Fruit fly (Drosophila melanogaster) whole organism, embryonic: Measurements from ENCODE around the gene PpV.
A peak's percentile ranks its signal among the peaks of the same experiment; 100 is the strongest.

Source experiments
- Atf6 ChIP-seq: fragments of 200-800 bp; sonication (Bioruptor generic); IDR thresholded peaks from 2 replicates; pipeline ENCODE4 v1.3.6; 2022; ENCODE audit warnings: missing biosample characterization, missing genetic modification characterization
- CG10147 ChIP-seq: fragments of 200-800 bp; sonication (Bioruptor generic); optimal IDR thresholded peaks from 2 replicates; lab custom pipeline; 2019; ENCODE audit warnings: missing biosample characterization, mild to moderate bottlenecking, missing genetic modification characterization, moderate library complexity
- CG10274 ChIP-seq: fragments of 200-800 bp; sonication (Bioruptor generic); optimal IDR thresholded peaks from 3 replicates; lab custom pipeline; 2017; ENCODE audit warnings: missing biosample characterization, mild to moderate bottlenecking, missing genetic modification characterization
- CG10959 ChIP-seq: fragments of 200-800 bp; sonication (Bioruptor generic); IDR thresholded peaks from 2 replicates; pipeline ENCODE4 v1.3.6; 2022; ENCODE audit warnings: missing biosample characterization, missing genetic modification characterization
- CG12104 ChIP-seq: fragments of 200-800 bp; sonication (Bioruptor generic); optimal IDR thresholded peaks from 3 replicates; lab custom pipeline; 2016; ENCODE audit warnings: missing biosample characterization, missing genetic modification characterization
- CG12219 ChIP-seq: fragments of 200-800 bp; sonication (Bioruptor generic); optimal IDR thresholded peaks from 3 replicates; lab custom pipeline; 2018; ENCODE audit warnings: missing biosample characterization, mild to moderate bottlenecking, missing genetic modification characterization
- CG13296 ChIP-seq: fragments of 200-800 bp; sonication (Bioruptor generic); optimal IDR thresholded peaks from 3 replicates; lab custom pipeline; 2018; ENCODE audit warnings: missing biosample characterization, mild to moderate bottlenecking, missing genetic modification characterization
- CG14860 ChIP-seq: fragments of 200-800 bp; sonication (Bioruptor generic); IDR thresholded peaks from 3 replicates; pipeline ENCODE4 v1.3.6; 2022; ENCODE audit warnings: missing biosample characterization, missing genetic modification characterization; ENCODE audit not compliant: partially characterized antibody
- CG15073 ChIP-seq: fragments of 200-800 bp; sonication (Bioruptor generic); optimal IDR thresholded peaks from 2 replicates; lab custom pipeline; 2016; ENCODE audit warnings: missing biosample characterization, missing genetic modification characterization
- CG15514 ChIP-seq: fragments of 200-800 bp; sonication (Bioruptor generic); optimal IDR thresholded peaks from 3 replicates; lab custom pipeline; 2017; ENCODE audit warnings: missing biosample characterization, missing genetic modification characterization, mild to moderate bottlenecking, moderate library complexity, missing genetic modification reagents
- CG1602 ChIP-seq: fragments of 200-800 bp; sonication (Bioruptor generic); optimal IDR thresholded peaks from 3 replicates; lab custom pipeline; 2016; ENCODE audit warnings: missing biosample characterization, missing genetic modification characterization
- CG17328 ChIP-seq: fragments of 200-800 bp; sonication (Bioruptor generic); IDR thresholded peaks from 2 replicates; pipeline ENCODE4 v1.3.6; 2022; ENCODE audit warnings: missing biosample characterization, missing genetic modification characterization
- CG17385 ChIP-seq: fragments of 200-800 bp; sonication (Bioruptor generic); optimal IDR thresholded peaks from 3 replicates; lab custom pipeline; 2018; ENCODE audit warnings: missing biosample characterization, mild to moderate bottlenecking, missing genetic modification characterization
- CG17568 ChIP-seq: fragments of 200-800 bp; sonication (Bioruptor generic); optimal IDR thresholded peaks from 2 replicates; lab custom pipeline; 2018; ENCODE audit warnings: missing biosample characterization, mild to moderate bottlenecking, missing genetic modification characterization, moderate library complexity
- CG17829 ChIP-seq: fragments of 200-800 bp; optimal IDR thresholded peaks from 2 replicates; lab custom pipeline; 2019; ENCODE audit warnings: missing biosample characterization, mild to moderate bottlenecking, missing genetic modification characterization, moderate library complexity
- CG32772 ChIP-seq: fragments of 200-800 bp; sonication (Bioruptor generic); IDR thresholded peaks from 2 replicates; pipeline ENCODE4 v1.3.6; 2022; ENCODE audit warnings: missing biosample characterization, missing genetic modification characterization
- CG43689 ChIP-seq: fragments of 200-800 bp; sonication (Bioruptor generic); IDR thresholded peaks from 2 replicates; pipeline ENCODE4 v1.3.6; 2022; ENCODE audit warnings: missing biosample characterization, missing genetic modification characterization
- CG7786 ChIP-seq: fragments of 200-800 bp; sonication (Bioruptor generic); optimal IDR thresholded peaks from 2 replicates; lab custom pipeline; 2016; ENCODE audit warnings: missing biosample characterization, missing genetic modification characterization
- CG7928 ChIP-seq: fragments of 200-800 bp; sonication (Bioruptor generic); optimal IDR thresholded peaks from 2 replicates; lab custom pipeline; 2017; ENCODE audit warnings: missing biosample characterization, mild to moderate bottlenecking, missing genetic modification characterization
- CG8924 ChIP-seq: fragments of 200-800 bp; optimal IDR thresholded peaks from 3 replicates; lab custom pipeline; 2019; ENCODE audit warnings: missing biosample characterization, mild to moderate bottlenecking, missing genetic modification characterization, moderate library complexity
- CG9437 ChIP-seq: fragments of 200-800 bp; sonication (Bioruptor generic); optimal IDR thresholded peaks from 2 replicates; lab custom pipeline; 2018; ENCODE audit warnings: missing biosample characterization, mild to moderate bottlenecking, missing genetic modification characterization
- CG9797 ChIP-seq: fragments of 200-800 bp; sonication (Bioruptor generic); optimal IDR thresholded peaks from 3 replicates; lab custom pipeline; 2018; ENCODE audit warnings: missing biosample characterization, mild to moderate bottlenecking, missing genetic modification characterization
- CoRest ChIP-seq: fragments of 200-800 bp; sonication (Bioruptor generic); optimal IDR thresholded peaks from 3 replicates; lab custom pipeline; 2018; ENCODE audit warnings: missing biosample characterization, mild to moderate bottlenecking, missing genetic modification characterization, moderate library complexity
- Doc2 ChIP-seq: fragments of 200-800 bp; sonication (Bioruptor generic); IDR thresholded peaks from 2 replicates; pipeline ENCODE4 v1.3.6; 2022; ENCODE audit warnings: missing biosample characterization, missing genetic modification characterization
- HLH54F ChIP-seq: fragments of 200-800 bp; sonication (Bioruptor generic); optimal IDR thresholded peaks from 3 replicates; lab custom pipeline; 2016; ENCODE audit warnings: missing biosample characterization, missing genetic modification characterization
- Hey ChIP-seq: fragments of 200-800 bp; sonication (Bioruptor generic); optimal IDR thresholded peaks from 3 replicates; lab custom pipeline; 2018; ENCODE audit warnings: missing biosample characterization, mild to moderate bottlenecking, missing genetic modification characterization
- Lhr ChIP-seq: fragments of 200-800 bp; sonication (Bioruptor generic); optimal IDR thresholded peaks from 3 replicates; lab custom pipeline; 2017; ENCODE audit warnings: mild to moderate bottlenecking, missing biosample characterization, missing genetic modification reagents, missing genetic modification characterization
- Lpt ChIP-seq: fragments of >200 bp; optimal IDR thresholded peaks from 2 replicates; lab custom pipeline; 2018; ENCODE audit warnings: missing biosample characterization, missing genetic modification characterization
- ab ChIP-seq: fragments of 200-800 bp; sonication (Bioruptor generic); optimal IDR thresholded peaks from 2 replicates; lab custom pipeline; 2016; ENCODE audit warnings: missing biosample characterization, missing genetic modification characterization
- bbx ChIP-seq: fragments of 200-800 bp; sonication (Bioruptor generic); IDR thresholded peaks from 2 replicates; pipeline ENCODE4 v1.3.6; 2022; ENCODE audit warnings: missing biosample characterization, missing genetic modification characterization; ENCODE audit not compliant: partially characterized antibody
- cas ChIP-seq: fragments of 200-800 bp; sonication (Bioruptor generic); IDR thresholded peaks from 2 replicates; pipeline ENCODE4 v1.3.6; 2022; ENCODE audit warnings: missing biosample characterization, missing genetic modification characterization
- cg ChIP-seq: fragments of 200-800 bp; sonication (Bioruptor generic); optimal IDR thresholded peaks from 3 replicates; lab custom pipeline; 2019; ENCODE audit warnings: missing biosample characterization, mild to moderate bottlenecking, missing genetic modification characterization, moderate library complexity
- dysf ChIP-seq: fragments of 200-800 bp; sonication (Bioruptor generic); IDR thresholded peaks from 3 replicates; pipeline ENCODE4 v1.3.6; 2022; ENCODE audit warnings: missing biosample characterization, missing genetic modification characterization
- fu2 ChIP-seq: fragments of 200-800 bp; sonication (Bioruptor generic); optimal IDR thresholded peaks from 2 replicates; lab custom pipeline; 2016; ENCODE audit warnings: missing biosample characterization, missing genetic modification characterization
- gfzf ChIP-seq: fragments of 200-800 bp; sonication (Bioruptor generic); optimal IDR thresholded peaks from 2 replicates; lab custom pipeline; 2016; ENCODE audit warnings: missing biosample characterization, mild to moderate bottlenecking, missing genetic modification characterization, moderate library complexity
- hbn ChIP-seq: fragments of 200-800 bp; sonication (Bioruptor generic); IDR thresholded peaks from 2 replicates; pipeline ENCODE4 v1.3.6; 2022; ENCODE audit warnings: missing biosample characterization, missing genetic modification characterization; ENCODE audit not compliant: partially characterized antibody
- jumu ChIP-seq: fragments of 200-800 bp; sonication (Bioruptor generic); optimal IDR thresholded peaks from 3 replicates; lab custom pipeline; 2016; ENCODE audit warnings: missing biosample characterization, missing genetic modification characterization
- peb ChIP-seq: fragments of 200-800 bp; sonication (Bioruptor generic); IDR thresholded peaks from 2 replicates; pipeline ENCODE4 v1.3.6; 2022; ENCODE audit warnings: missing biosample characterization, missing genetic modification characterization
- pfk ChIP-seq: fragments of 200-800 bp; sonication (Bioruptor generic); optimal IDR thresholded peaks from 2 replicates; lab custom pipeline; 2018; ENCODE audit warnings: missing biosample characterization, mild to moderate bottlenecking, missing genetic modification characterization, moderate library complexity
- pita ChIP-seq: fragments of 200-800 bp; sonication (Bioruptor generic); optimal IDR thresholded peaks from 2 replicates; lab custom pipeline; 2017; ENCODE audit warnings: missing biosample characterization, mild to moderate bottlenecking, missing genetic modification characterization
- pros ChIP-seq: fragments of 200-800 bp; sonication (Bioruptor generic); optimal IDR thresholded peaks from 3 replicates; lab custom pipeline; 2019; ENCODE audit warnings: missing biosample characterization, mild to moderate bottlenecking, missing genetic modification characterization, moderate library complexity
- ro ChIP-seq: fragments of 200-800 bp; sonication (Bioruptor generic); IDR thresholded peaks from 2 replicates; pipeline ENCODE4 v1.3.6; 2022; ENCODE audit warnings: missing biosample characterization, missing genetic modification characterization
- sqz ChIP-seq: fragments of 200-800 bp; sonication (Bioruptor generic); optimal IDR thresholded peaks from 3 replicates; lab custom pipeline; 2018; ENCODE audit warnings: missing biosample characterization, mild to moderate bottlenecking, missing genetic modification characterization
- tll ChIP-seq, 2 experiments: fragments of 200-800 bp in 1 of 2; fragments of >200 bp in 1 of 2; sonication (Bioruptor generic) in 1 of 2; optimal IDR thresholded peaks; 2 replicates each; lab custom pipeline; 2017 to 2019; ENCODE audit warnings: missing biosample characterization in 2 of 2, missing genetic modification characterization in 2 of 2, mild to moderate bottlenecking in 1 of 2, moderate library complexity in 1 of 2
- toy ChIP-seq: fragments of 200-800 bp; sonication (Bioruptor generic); IDR thresholded peaks from 2 replicates; pipeline ENCODE4 v1.3.6; 2022; ENCODE audit warnings: missing biosample characterization, missing genetic modification characterization
- vvl ChIP-seq: fragments of 200-800 bp; sonication (Bioruptor generic); IDR thresholded peaks from 2 replicates; pipeline ENCODE4 v1.3.6; 2022; ENCODE audit warnings: missing biosample characterization, missing genetic modification characterization

The PpV gene

dm6 chrX:6365632-6366356 is 6.9 kb downstream of the PpV start, which contains the start of the genes swa and Marf (continued):
- TF ChIP-seq Atf6 (GFP tag; lab: Robert Waterston, UW), result no peak
- peak; percentile 60 for TF ChIP-seq Lhr (GFP tag; lab: Kevin White, UChicago)
- no peak for TF ChIP-seq CG7786 (GFP tag; lab: Kevin White, UChicago)
- no peak for TF ChIP-seq CG17328 (GFP tag; lab: Robert Waterston, UW)
- peak; percentile 85 for TF ChIP-seq gfzf (GFP tag; lab: Kevin White, UChicago)
- peak; percentile 63 for TF ChIP-seq cg (GFP tag; lab: Kevin White, UChicago)
- no peak for TF ChIP-seq jumu (GFP tag; lab: Kevin White, UChicago)
- no peak for TF ChIP-seq CG10274 (GFP tag; lab: Kevin White, UChicago)
- TF ChIP-seq CG43689 (GFP tag; lab: Robert Waterston, UW), result no peak
- TF ChIP-seq bbx (GFP tag; lab: Robert Waterston, UW), result no peak
- TF ChIP-seq CG12219, result no peak
- no peak for TF ChIP-seq ro
- no peak for TF ChIP-seq CG17385 (GFP tag; lab: Kevin White, UChicago)
- no peak for TF ChIP-seq CG14860 (GFP tag; lab: Robert Waterston, UW)
- no peak for TF ChIP-seq CG10147 (GFP tag; lab: Kevin White, UChicago)
- TF ChIP-seq peb (GFP tag; lab: Robert Waterston, UW), result no peak
- TF ChIP-seq CG13296 (GFP tag; lab: Kevin White, UChicago), result no peak
- no peak for TF ChIP-seq pros (GFP tag; lab: Kevin White, UChicago)
- TF ChIP-seq hbn (GFP tag; lab: Robert Waterston, UW), result peak; percentile 30
- no peak for TF ChIP-seq Lpt
- no peak for TF ChIP-seq pita (GFP tag; lab: Kevin White, UChicago)
- TF ChIP-seq CG12104 (GFP tag; lab: Kevin White, UChicago), result no peak
- TF ChIP-seq ab (GFP tag; lab: Kevin White, UChicago), result no peak
- TF ChIP-seq HLH54F (GFP tag; lab: Kevin White, UChicago), result no peak
- TF ChIP-seq Hey (tag; lab: Kevin White, UChicago), result no peak
- TF ChIP-seq cas, result no peak
- no peak for TF ChIP-seq CG32772 (GFP tag; lab: Robert Waterston, UW)
- TF ChIP-seq CG17568 (GFP tag; lab: Kevin White, UChicago), result no peak
- no peak for TF ChIP-seq toy (GFP tag; lab: Robert Waterston, UW)
- TF ChIP-seq CG9437 (GFP tag; lab: Kevin White, UChicago), result no peak
- TF ChIP-seq fu2 (GFP tag; lab: Kevin White, UChicago), result no peak
- TF ChIP-seq CG10959, result no peak
- TF ChIP-seq CG7928 (GFP tag; lab: Kevin White, UChicago), result no peak
- peak; percentile 40 for TF ChIP-seq CoRest (tag; lab: Kevin White, UChicago)
- TF ChIP-seq Doc2 (GFP tag; lab: Robert Waterston, UW), result no peak
- no peak for TF ChIP-seq pfk (GFP tag; lab: Kevin White, UChicago)
- no peak for TF ChIP-seq CG1602 (GFP tag; lab: Kevin White, UChicago)
- peak; percentile 7 for TF ChIP-seq CG17829 (tag; lab: Kevin White, UChicago)
- TF ChIP-seq CG15514 (GFP tag; lab: Kevin White, UChicago), result peak; percentile 21
- peak; percentile 13; the same call in 1 of the 2 replicates for TF ChIP-seq vvl (GFP tag; lab: Robert Waterston, UW)
- TF ChIP-seq dysf (GFP tag; lab: Robert Waterston, UW), result no peak
- TF ChIP-seq CG15073 (GFP tag; lab: Kevin White, UChicago), result no peak
- peak; percentile 71 for TF ChIP-seq CG9797
- TF ChIP-seq tll (GFP tag; optimal IDR thresholded peaks at IDR 0.05; lab: Kevin White, UChicago), result no peak
- no peak for TF ChIP-seq sqz (GFP tag; lab: Kevin White, UChicago)
- peak; percentile 97 for TF ChIP-seq CG8924 (tag; lab: Kevin White, UChicago)
